Fruit fly (Drosophila melanogaster): Measurements from ENCODE around the gene RhoGAP100F.

RhoGAP100F gene

dm6 chr3R:31872543-31872942, 60.1 kb downstream of the RhoGAP100F start:
- TF ChIP-seq Sin3A (optimal IDR thresholded peaks at IDR 0.05) (no peak), h (optimal IDR thresholded peaks at IDR 0.05) (no peak), ttk (optimal IDR thresholded peaks at IDR 0.05) (no peak), psq (optimal IDR thresholded peaks at IDR 0.05) (no peak), Myc (optimal IDR thresholded peaks at IDR 0.05) (no peak), insv (optimal IDR thresholded peaks at IDR 0.05) (no peak)

DNA sequence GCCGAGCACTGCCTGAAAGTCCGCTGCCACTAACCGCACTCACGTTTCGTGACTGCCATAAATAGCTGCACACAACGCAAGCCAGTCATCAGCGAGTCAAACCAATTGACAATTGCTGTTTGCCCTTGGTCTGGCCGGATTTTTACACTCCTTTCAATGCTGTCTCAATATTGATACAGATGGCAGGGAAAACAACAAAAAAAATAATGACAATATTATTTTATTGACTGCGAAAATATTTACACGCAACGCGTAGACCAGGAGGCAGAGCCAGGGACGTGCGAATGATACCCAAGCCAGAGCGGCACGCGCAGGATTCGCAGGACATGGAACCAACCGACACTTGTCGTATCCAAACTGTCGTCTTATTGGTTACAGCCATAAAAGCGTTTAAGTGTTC, 65.9 kb downstream of the RhoGAP100F start:
- TF ChIP-seq h (optimal IDR thresholded peaks at IDR 0.05) (no peak), psq (optimal IDR thresholded peaks at IDR 0.05) (no peak), insv (optimal IDR thresholded peaks at IDR 0.05) (no peak), Sin3A (optimal IDR thresholded peaks at IDR 0.05) (no peak), ttk (optimal IDR thresholded peaks at IDR 0.05) (no peak), Myc (optimal IDR thresholded peaks at IDR 0.05) (no peak)

- TF ChIP-seq Myc (optimal IDR thresholded peaks at IDR 0.05), result no peak
- no peak for TF ChIP-seq Sin3A (optimal IDR thresholded peaks at IDR 0.05)
- no peak for TF ChIP-seq psq (optimal IDR thresholded peaks at IDR 0.05)
- TF ChIP-seq insv (optimal IDR thresholded peaks at IDR 0.05), result no peak
- no peak for TF ChIP-seq ttk (optimal IDR thresholded peaks at IDR 0.05)
These were observed 70.2 kb downstream of the RhoGAP100F start for dm6 chr3R:31882600-31882999.

- TF ChIP-seq ttk (optimal IDR thresholded peaks at IDR 0.05) (no peak), h (optimal IDR thresholded peaks at IDR 0.05) (no peak), Sin3A (optimal IDR thresholded peaks at IDR 0.05) (no peak), psq (optimal IDR thresholded peaks at IDR 0.05) (no peak), Myc (optimal IDR thresholded peaks at IDR 0.05) (no peak), insv (optimal IDR thresholded peaks at IDR 0.05) (no peak)
These were observed 72.3 kb downstream of the RhoGAP100F start for dm6 chr3R:31884752-31885151.
